Fruit fly (Drosophila melanogaster): Measurements from ENCODE around the gene mex1.

The mex1 gene

DNA sequence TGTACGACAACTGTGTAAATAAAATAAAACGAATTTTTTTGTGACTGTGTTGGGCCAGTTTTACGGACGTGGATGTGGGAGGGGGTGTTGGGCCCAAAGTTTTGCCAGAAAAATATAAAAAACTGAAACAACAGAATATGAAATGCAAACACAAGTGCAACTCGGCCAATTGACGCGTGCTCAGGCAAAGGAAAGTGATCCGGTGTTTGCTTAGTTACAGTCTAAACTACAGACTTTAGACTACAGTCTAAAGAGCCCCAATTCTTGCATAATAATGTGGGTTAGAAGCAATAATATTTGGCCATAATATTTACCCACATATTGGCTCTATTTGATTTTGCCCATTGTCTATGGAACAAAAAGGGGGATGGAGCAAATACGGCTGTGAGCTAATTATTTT lies 29.5 kb upstream of the mex1 start (continued):
- TF ChIP-seq Dek (tag; optimal IDR thresholded peaks at IDR 0.05) (no peak), CG14050 (GFP tag; IDR thresholded peaks at IDR 0.05) (no peak), croc (GFP tag; conservative IDR thresholded peaks at IDR 0.05) (no peak), org-1 (GFP tag; optimal IDR thresholded peaks at IDR 0.05) (peak; percentile 37), Max (GFP tag; optimal IDR thresholded peaks at IDR 0.05) (no peak), CG7928 (GFP tag; optimal IDR thresholded peaks at IDR 0.05) (peak; percentile 12), CG6272 (GFP tag; IDR thresholded peaks at IDR 0.05) (no peak), psq (GFP tag; optimal IDR thresholded peaks at IDR 0.05) (no peak), CG10209 (GFP tag; optimal IDR thresholded peaks at IDR 0.05) (peak; percentile 45), ara (GFP tag; IDR thresholded peaks at IDR 0.05) (no peak), oc (tag; optimal IDR thresholded peaks at IDR 0.05) (no peak), ATbp (GFP tag; optimal IDR thresholded peaks at IDR 0.05) (peak; percentile 59), ranshi (GFP tag; IDR thresholded peaks at IDR 0.05) (no peak), Atf3 (GFP tag; optimal IDR thresholded peaks at IDR 0.05) (no peak), Dip3 (GFP tag; optimal IDR thresholded peaks at IDR 0.05) (no peak), CG12071 (GFP tag; optimal IDR thresholded peaks at IDR 0.05) (no peak), CG9727 (GFP tag; optimal IDR thresholded peaks at IDR 0.05) (no peak), gro (GFP tag; optimal IDR thresholded peaks at IDR 0.05) (peak; percentile 38), bowl (GFP tag; IDR thresholded peaks at IDR 0.05) (no peak), CG6854 (GFP tag; optimal IDR thresholded peaks at IDR 0.05) (peak; percentile 51), CG8944 (GFP tag; optimal IDR thresholded peaks at IDR 0.05) (no peak), sens-2 (GFP tag; IDR thresholded peaks at IDR 0.05) (no peak), CG12942 (GFP tag; optimal IDR thresholded peaks at IDR 0.05) (no peak), Dp (GFP tag; optimal IDR thresholded peaks at IDR 0.05) (no peak), CG7556 (GFP tag; optimal IDR thresholded peaks at IDR 0.05) (peak; percentile 23), danr (GFP tag; IDR thresholded peaks at IDR 0.05) (peak; percentile 20; the same call in 1 of the 2 replicates), maf-S (GFP tag; optimal IDR thresholded peaks at IDR 0.05) (no peak), tin (GFP tag; optimal IDR thresholded peaks at IDR 0.05) (no peak), CG11696 (GFP tag; IDR thresholded peaks at IDR 0.05) (0 out of 2 replicates have a peak, but pooled peaks have one; percentile 13), shn (GFP tag; optimal IDR thresholded peaks at IDR 0.05) (no peak), wek (GFP tag; optimal IDR thresholded peaks at IDR 0.05) (no peak), unpg (GFP tag; optimal IDR thresholded peaks at IDR 0.05) (peak; percentile 7), CG1832 (GFP tag; optimal IDR thresholded peaks at IDR 0.05) (no peak), dimm (GFP tag; IDR thresholded peaks at IDR 0.05) (no peak), Ptx1 (GFP tag; IDR thresholded peaks at IDR 0.05) (no peak), CG7839 (tag; optimal IDR thresholded peaks at IDR 0.05) (no peak), bbx (GFP tag; IDR thresholded peaks at IDR 0.05; ENCODE audit: partially characterized antibody) (no peak), CG17568 (GFP tag; optimal IDR thresholded peaks at IDR 0.05) (peak; percentile 54), stc (GFP tag; IDR thresholded peaks at IDR 0.05) (no peak), Camta (GFP tag; optimal IDR thresholded peaks at IDR 0.05) (no peak), Ravus (GFP tag; IDR thresholded peaks at IDR 0.05) (no peak), Mrtf (GFP tag; IDR thresholded peaks at IDR 0.05) (no peak), CG31224 (GFP tag; IDR thresholded peaks at IDR 0.05) (no peak), CG8089 (GFP tag; optimal IDR thresholded peaks at IDR 0.05) (no peak), Nf-YC (tag; optimal IDR thresholded peaks at IDR 0.05) (no peak), CG1024 (GFP tag; IDR thresholded peaks at IDR 0.05) (no peak), CG12299 (tag; optimal IDR thresholded peaks at IDR 0.05) (peak; percentile 20), peb (GFP tag; IDR thresholded peaks at IDR 0.05) (no peak), tio (GFP tag; optimal IDR thresholded peaks at IDR 0.05) (no peak), Dip2 (GFP tag; IDR thresholded peaks at IDR 0.05) (no peak), trem (tag; optimal IDR thresholded peaks at IDR 0.05) (no peak), bsh (GFP tag; optimal IDR thresholded peaks at IDR 0.05) (no peak), run (tag; optimal IDR thresholded peaks at IDR 0.05) (no peak)

All from whole organism, embryonic.